Worm (Caenorhabditis elegans) whole organism, early embryonic: ENCODE data around the gene ZC116.1.

ENCODE experiments used
- aly-1 ChIP-seq: sonication (generic microtip); optimal IDR thresholded peaks from 2 replicates; lab custom pipeline; 2016; ENCODE audit warnings: missing genetic modification characterization, missing compliant biosample characterization
- flt-1 ChIP-seq: fragments of 200-800 bp; sonication (Bioruptor generic); IDR thresholded peaks from 2 replicates; pipeline ENCODE4 v1.3.6; 2022; ENCODE audit warnings: missing genetic modification characterization, missing compliant biosample characterization
- tbx-37 ChIP-seq: fragments of 200-800 bp; sonication (Bioruptor generic); conservative IDR thresholded peaks from 2 replicates; pipeline ENCODE4 v1.3.6; 2022; ENCODE audit warnings: missing genetic modification reagents, missing genetic modification characterization, missing compliant biosample characterization

ce11 chrV:12592379-12592778 is 17.2 kb upstream of the ZC116.1 start, which contains the start of gene C14C10.2:
- TF ChIP-seq aly-1 (no peak), tbx-37 (GFP tag; lab: Robert Waterston, UW) (no peak), flt-1 (GFP tag; lab: Robert Waterston, UW) (no peak)
